Fruit fly (Drosophila melanogaster) whole organism, pupa: ENCODE measurements around the gene CG18428.

Source experiments
- CG34367 ChIP-seq: fragments of 200-800 bp; sonication (Bioruptor generic); optimal IDR thresholded peaks from 2 replicates; lab custom pipeline; 2018; ENCODE audit warnings: missing biosample characterization, mild to moderate bottlenecking, missing genetic modification characterization
- D1 ChIP-seq: fragments of 200-800 bp; sonication (Bioruptor generic); optimal IDR thresholded peaks from 2 replicates; lab custom pipeline; 2018; ENCODE audit warnings: missing biosample characterization, mild to moderate bottlenecking, missing genetic modification characterization, moderate library complexity
- Pif1B ChIP-seq: fragments of 200-800 bp; sonication (Bioruptor generic); optimal IDR thresholded peaks from 3 replicates; lab custom pipeline; 2016; ENCODE audit warnings: missing biosample characterization, missing genetic modification characterization
- gl ChIP-seq: fragments of 200-800 bp; sonication (Bioruptor generic); optimal IDR thresholded peaks from 2 replicates; lab custom pipeline; 2018; ENCODE audit warnings: missing biosample characterization, mild to moderate bottlenecking, missing genetic modification characterization
- rn ChIP-seq: fragments of 200-800 bp; sonication (Bioruptor generic); IDR thresholded peaks from 2 replicates; pipeline ENCODE4 v1.3.6; 2022; ENCODE audit warnings: missing biosample characterization, missing genetic modification characterization

DNA sequence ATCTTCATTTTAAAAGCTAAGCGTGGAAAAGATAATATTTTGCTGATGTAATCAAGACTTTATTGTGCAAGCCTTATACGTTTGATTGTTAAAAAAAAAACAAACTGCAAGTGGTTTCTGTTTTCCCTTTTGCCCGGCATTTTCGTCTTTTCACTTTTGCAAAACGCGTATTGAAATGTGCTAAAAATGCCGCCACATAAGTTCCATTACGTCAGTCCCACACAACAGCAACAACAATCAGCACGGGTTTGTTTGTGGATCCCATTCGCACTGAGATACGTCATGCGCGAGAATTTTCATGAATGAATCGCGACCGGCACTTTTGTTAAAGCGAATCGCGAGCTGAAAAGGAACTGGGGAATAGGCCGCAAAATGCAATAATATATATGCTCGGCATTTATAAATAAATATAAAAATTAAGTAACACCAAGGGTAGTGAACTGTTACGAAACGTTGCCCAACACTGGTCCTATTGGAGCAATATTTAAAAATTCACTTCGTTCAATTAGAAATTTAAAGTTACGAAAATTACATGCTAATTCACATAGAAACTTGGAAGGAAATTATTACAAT is 3.0 kb upstream of the CG18428 start:
- no peak for TF ChIP-seq rn (GFP tag; lab: Robert Waterston, UW)
- no peak for TF ChIP-seq D1 (tag; lab: Kevin White, UChicago)
- no peak for TF ChIP-seq gl (tag; lab: Kevin White, UChicago)
- TF ChIP-seq CG34367 (tag; lab: Kevin White, UChicago), result peak; percentile 5
- TF ChIP-seq Pif1B (GFP tag; lab: Kevin White, UChicago), result peak; percentile 82
